Worm (Caenorhabditis elegans): Measurements from ENCODE around the gene F46G10.4.

The F46G10.4 gene

ce11 chrX:13328868-13329267 lies 5.0 kb upstream of the F46G10.4 start (continued):
- no peak for TF ChIP-seq Y48G9A.11 (GFP tag; IDR thresholded peaks at IDR 0.05)
- TF ChIP-seq nhr-41 (GFP tag; IDR thresholded peaks at IDR 0.05), result no peak
- TF ChIP-seq mxl-2 (GFP tag; conservative IDR thresholded peaks at IDR 0.05), result peak; percentile 85
- peak; percentile 69 for TF ChIP-seq mxl-3 (GFP tag; optimal IDR thresholded peaks at IDR 0.05)
- peak; percentile 49 for TF ChIP-seq aha-1 (tag)
- TF ChIP-seq nhr-111 (GFP tag; optimal IDR thresholded peaks at IDR 0.05), result no peak
- no peak for TF ChIP-seq zfp-3 (GFP tag; conservative IDR thresholded peaks at IDR 0.05)
- peak; percentile 96 for TF ChIP-seq hlh-30 (tag; optimal IDR thresholded peaks at IDR 0.05; ENCODE audit: insufficient read depth)
- TF ChIP-seq ceh-20 (GFP tag; IDR thresholded peaks at IDR 0.05), result peak; percentile 72
- no peak for TF ChIP-seq sdz-12 (GFP tag; optimal IDR thresholded peaks at IDR 0.05)
- no peak for TF ChIP-seq F37D6.2 (tag; optimal IDR thresholded peaks at IDR 0.05)
- TF ChIP-seq tra-1 (GFP tag; IDR thresholded peaks at IDR 0.05), result peak; percentile 29; the same call in 1 of the 2 replicates
- TF ChIP-seq ama-1 (optimal IDR thresholded peaks at IDR 0.05), result no peak
- TF ChIP-seq hif-1 (tag; optimal IDR thresholded peaks at IDR 0.05), result peak in 1 of 2 experiments; percentile 65
- TF ChIP-seq dmd-6 (GFP tag; IDR thresholded peaks at IDR 0.05), result peak; percentile 86
- TF ChIP-seq rbr-2 (tag; optimal IDR thresholded peaks at IDR 0.05), result peak; percentile 35
- peak; percentile 92 for TF ChIP-seq hlh-11 (tag; optimal IDR thresholded peaks at IDR 0.05)
- no peak for TF ChIP-seq daf-16 (GFP tag; optimal IDR thresholded peaks at IDR 0.05)
- TF ChIP-seq daf-16 (tag; optimal IDR thresholded peaks at IDR 0.05), result peak; percentile 30
- peak; percentile 87 for TF ChIP-seq nhr-11 (tag; optimal IDR thresholded peaks at IDR 0.05)
- TF ChIP-seq lin-39 (tag; optimal IDR thresholded peaks at IDR 0.05), result peak; percentile 37
- 0 out of 2 replicates have a peak, but pooled peaks have one; percentile 19 for TF ChIP-seq ctbp-1 (GFP tag; IDR thresholded peaks at IDR 0.05)
- peak; percentile 81 for TF ChIP-seq lin-38 (GFP tag; IDR thresholded peaks at IDR 0.05)
- 0 out of 2 replicates have a peak, but pooled peaks have one; percentile 52 for TF ChIP-seq lin-1 (GFP tag; IDR thresholded peaks at IDR 0.05)

ce11 chrX:13331386-13331785 lies 2.5 kb upstream of the F46G10.4 start, which contains the start of gene sir-2.3:
TSS of gene sir-2.3 (plus strand) at chrX:13331686.
- peak; percentile 40 for TF ChIP-seq aha-1 (tag)
- no peak for TF ChIP-seq rbr-2 (tag; optimal IDR thresholded peaks at IDR 0.05)

DNA sequence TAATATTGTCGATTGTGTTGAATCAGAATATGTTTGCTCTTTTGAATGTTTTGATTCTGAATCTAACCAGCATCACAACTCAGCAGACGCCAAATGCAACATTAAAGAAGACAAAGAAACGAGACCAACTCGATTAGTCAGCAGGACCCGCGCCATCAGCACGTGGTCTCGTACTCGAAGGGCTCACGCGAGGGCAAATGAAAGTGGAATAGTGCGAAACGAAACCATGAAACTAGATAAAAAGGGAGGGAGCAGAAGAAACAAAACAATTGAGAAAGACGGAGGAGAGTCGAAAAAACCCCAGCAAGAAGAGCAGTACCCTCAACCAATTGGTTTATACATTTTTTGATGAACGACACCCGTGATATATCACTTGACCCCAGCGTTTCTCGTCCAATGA lies 3.2 kb downstream of the F46G10.4 start:
- peak in 1 of 2 experiments; percentile 41 for TF ChIP-seq mdl-1 (tag; optimal IDR thresholded peaks at IDR 0.05)
- TF ChIP-seq hlh-30 (tag; optimal IDR thresholded peaks at IDR 0.05; ENCODE audit: insufficient read depth), result peak; percentile 65
- peak; percentile 9 for TF ChIP-seq hlh-11 (tag; optimal IDR thresholded peaks at IDR 0.05)
- TF ChIP-seq vab-7 (GFP tag; IDR thresholded peaks at IDR 0.05), result no peak
- no peak for TF ChIP-seq ZK546.5 (tag; optimal IDR thresholded peaks at IDR 0.05)
- no peak for TF ChIP-seq pqm-1 (tag; optimal IDR thresholded peaks at IDR 0.05)

DNA sequence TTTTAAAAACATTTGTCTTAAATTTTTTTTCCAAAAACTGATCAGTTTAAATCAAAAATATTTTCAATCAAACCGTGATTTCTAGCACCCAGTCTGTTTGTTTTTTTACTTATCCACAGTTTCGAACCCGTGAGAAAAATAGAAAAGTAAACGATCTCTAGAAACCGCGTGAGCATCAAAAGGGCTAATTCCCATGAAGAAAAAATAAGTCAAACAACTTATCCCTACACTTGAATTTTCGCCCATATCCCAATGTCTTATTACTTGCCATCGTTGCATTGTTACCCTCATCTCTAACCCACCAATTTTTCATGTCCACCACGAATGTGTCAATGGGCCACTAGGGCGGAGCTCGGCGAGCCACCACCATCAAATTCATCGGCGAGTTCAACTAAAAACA lies 3.9 kb downstream of the F46G10.4 start, which contains the start of gene ptr-24:
Gene ptr-24, plus strand, starts transcription at position 301 of the 400 bp plus-strand sequence.
- TF ChIP-seq unc-62 (GFP tag; optimal IDR thresholded peaks at IDR 0.05 in 1 of 2), result peak in 1 of 2 experiments; percentile 83
- TF ChIP-seq unc-62 (tag; optimal IDR thresholded peaks at IDR 0.05), result no peak
- no peak for TF ChIP-seq tag-97 (GFP tag; IDR thresholded peaks at IDR 0.05)

ce11 chrX:13339029-13339626 lies 5.3 kb downstream of the F46G10.4 start:
- TF ChIP-seq F49E8.2 (tag; optimal IDR thresholded peaks at IDR 0.05; ENCODE audit: borderline replicate concordance), result no peak
- peak; percentile 58 for TF ChIP-seq nhr-28 (tag; optimal IDR thresholded peaks at IDR 0.05)
- no peak for TF ChIP-seq lin-13 (GFP tag; optimal IDR thresholded peaks at IDR 0.05)
- no peak for TF ChIP-seq dmd-8 (GFP tag; IDR thresholded peaks at IDR 0.05)
- 0 out of 2 replicates have a peak, but pooled peaks have one; percentile 35 for TF ChIP-seq lin-1 (GFP tag; IDR thresholded peaks at IDR 0.05)
- peak; percentile 80 for TF ChIP-seq dmd-6 (GFP tag; IDR thresholded peaks at IDR 0.05)
- no peak for TF ChIP-seq pha-4 (GFP tag; IDR thresholded peaks at IDR 0.05)
- no peak for TF ChIP-seq pha-4 (tag; optimal IDR thresholded peaks at IDR 0.05)
- TF ChIP-seq daf-19 (GFP tag; conservative IDR thresholded peaks at IDR 0.05), result no peak
- no peak for TF ChIP-seq Y5F2A.4 (GFP tag; optimal IDR thresholded peaks at IDR 0.05)
- no peak for TF ChIP-seq lir-3 (tag; optimal IDR thresholded peaks at IDR 0.05)
- no peak for TF ChIP-seq snpc-4 (tag; optimal IDR thresholded peaks at IDR 0.05)
- TF ChIP-seq madf-5 (GFP tag; IDR thresholded peaks at IDR 0.05), result no peak
- no peak for TF ChIP-seq F26F4.8 (GFP tag; conservative IDR thresholded peaks at IDR 0.05)
- TF ChIP-seq F10B5.3 (tag; optimal IDR thresholded peaks at IDR 0.05), result no peak
- no peak for TF ChIP-seq jun-1 (tag; optimal IDR thresholded peaks at IDR 0.05)
